Fruit fly (Drosophila melanogaster) whole organism, embryonic: ENCODE results near the gene CG8369.
A peak's percentile ranks its signal among the peaks of the same experiment; 100 is the strongest.

Experiments
- BtbVII ChIP-seq: fragments of 200-800 bp; sonication (Bioruptor generic); optimal IDR thresholded peaks from 3 replicates; lab custom pipeline; 2017; ENCODE audit warnings: missing biosample characterization, mild to moderate bottlenecking, missing genetic modification characterization
- CG10979 ChIP-seq: fragments of 200-800 bp; sonication (Bioruptor generic); optimal IDR thresholded peaks from 2 replicates; lab custom pipeline; 2018; ENCODE audit warnings: missing biosample characterization, mild to moderate bottlenecking, missing genetic modification characterization, moderate library complexity
- CG15011 ChIP-seq: fragments of 200-800 bp; sonication (Bioruptor generic); optimal IDR thresholded peaks from 3 replicates; lab custom pipeline; 2018; ENCODE audit warnings: missing biosample characterization, mild to moderate bottlenecking, missing genetic modification characterization
- CG1529 ChIP-seq: fragments of 200-800 bp; sonication (Bioruptor generic); optimal IDR thresholded peaks from 3 replicates; lab custom pipeline; 2018; ENCODE audit warnings: missing biosample characterization, missing genetic modification characterization
- CG15479 ChIP-seq: fragments of 200-800 bp; sonication (Bioruptor generic); optimal IDR thresholded peaks from 3 replicates; lab custom pipeline; 2019; ENCODE audit warnings: missing biosample characterization, mild to moderate bottlenecking, missing genetic modification characterization, moderate library complexity
- CG2116 ChIP-seq: fragments of 200-800 bp; sonication (Bioruptor generic); optimal IDR thresholded peaks from 3 replicates; lab custom pipeline; 2018; ENCODE audit warnings: missing biosample characterization, mild to moderate bottlenecking, missing genetic modification characterization
- CG32532 ChIP-seq: fragments of 200-800 bp; sonication (Bioruptor generic); IDR thresholded peaks from 2 replicates; pipeline ENCODE4 v1.3.6; 2022; ENCODE audit warnings: missing biosample characterization, missing genetic modification characterization
- CG3281 ChIP-seq: fragments of 200-800 bp; sonication (Bioruptor generic); optimal IDR thresholded peaks from 3 replicates; lab custom pipeline; 2017; ENCODE audit warnings: missing biosample characterization, mild to moderate bottlenecking, missing genetic modification characterization
- CG43689 ChIP-seq: fragments of 200-800 bp; sonication (Bioruptor generic); IDR thresholded peaks from 2 replicates; pipeline ENCODE4 v1.3.6; 2022; ENCODE audit warnings: missing biosample characterization, missing genetic modification characterization
- CG4424 ChIP-seq: fragments of 200-800 bp; sonication (Bioruptor generic); optimal IDR thresholded peaks from 3 replicates; lab custom pipeline; 2016; ENCODE audit warnings: missing biosample characterization, missing genetic modification characterization
- CG4854 ChIP-seq: fragments of 200-800 bp; sonication (Bioruptor generic); optimal IDR thresholded peaks from 2 replicates; lab custom pipeline; 2016; ENCODE audit warnings: missing biosample characterization, missing genetic modification characterization, inconsistent platforms
- CG5180 ChIP-seq: fragments of 200-800 bp; sonication (Bioruptor generic); optimal IDR thresholded peaks from 3 replicates; lab custom pipeline; 2017; ENCODE audit warnings: missing biosample characterization, missing genetic modification characterization, mild to moderate bottlenecking, moderate library complexity, missing genetic modification reagents
- CG6654 ChIP-seq: fragments of 200-800 bp; sonication (Bioruptor generic); optimal IDR thresholded peaks from 2 replicates; lab custom pipeline; 2017; ENCODE audit warnings: missing biosample characterization, mild to moderate bottlenecking, missing genetic modification characterization
- CG6689 ChIP-seq: fragments of 200-800 bp; sonication (Bioruptor generic); IDR thresholded peaks from 2 replicates; pipeline ENCODE4 v1.3.6; 2022; ENCODE audit warnings: missing biosample characterization, missing genetic modification characterization
- CG6854 ChIP-seq: fragments of 200-800 bp; sonication (Bioruptor generic); optimal IDR thresholded peaks from 3 replicates; lab custom pipeline; 2017; ENCODE audit warnings: missing biosample characterization, mild to moderate bottlenecking, missing genetic modification characterization
- CG7271 ChIP-seq: fragments of 200-800 bp; sonication (Bioruptor generic); optimal IDR thresholded peaks from 2 replicates; lab custom pipeline; 2018; ENCODE audit warnings: missing biosample characterization, mild to moderate bottlenecking, missing genetic modification characterization, moderate library complexity
- CG7357 ChIP-seq: fragments of 200-800 bp; sonication (Bioruptor generic); IDR thresholded peaks from 3 replicates; pipeline ENCODE4 v1.3.6; 2022; ENCODE audit warnings: missing biosample characterization, missing genetic modification characterization
- CG7372 ChIP-seq: fragments of 200-800 bp; sonication (Bioruptor generic); IDR thresholded peaks from 2 replicates; pipeline ENCODE4 v1.3.6; 2022; ENCODE audit warnings: missing biosample characterization, missing genetic modification characterization
- CkIIα-i1 ChIP-seq: fragments of 200-800 bp; sonication (Bioruptor generic); IDR thresholded peaks from 2 replicates; pipeline ENCODE4 v1.3.6; 2022; ENCODE audit warnings: missing biosample characterization, missing genetic modification characterization
- D19B ChIP-seq: fragments of 200-800 bp; sonication (Bioruptor generic); optimal IDR thresholded peaks from 2 replicates; lab custom pipeline; 2017; ENCODE audit warnings: missing biosample characterization, mild to moderate bottlenecking, missing genetic modification characterization
- Dip2 ChIP-seq: fragments of 200-800 bp; sonication (Bioruptor generic); IDR thresholded peaks from 2 replicates; pipeline ENCODE4 v1.3.6; 2022; ENCODE audit warnings: missing biosample characterization, missing genetic modification characterization
- ERR ChIP-seq: fragments of 200-800 bp; sonication (Bioruptor generic); optimal IDR thresholded peaks from 2 replicates; lab custom pipeline; 2016; ENCODE audit warnings: missing biosample characterization, missing genetic modification characterization
- Elba2 ChIP-seq: fragments of 200-800 bp; sonication (Bioruptor generic); optimal IDR thresholded peaks from 3 replicates; lab custom pipeline; 2016; ENCODE audit warnings: missing biosample characterization, missing genetic modification characterization
- HLHmδ ChIP-seq: fragments of 200-800 bp; sonication (Bioruptor generic); optimal IDR thresholded peaks from 2 replicates; lab custom pipeline; 2018; ENCODE audit warnings: missing biosample characterization, mild to moderate bottlenecking, missing genetic modification characterization, moderate library complexity
- Lhr ChIP-seq: fragments of 200-800 bp; sonication (Bioruptor generic); optimal IDR thresholded peaks from 3 replicates; lab custom pipeline; 2017; ENCODE audit warnings: mild to moderate bottlenecking, missing biosample characterization, missing genetic modification reagents, missing genetic modification characterization
- MTF-1 ChIP-seq: fragments of 200-800 bp; sonication (Bioruptor generic); optimal IDR thresholded peaks from 2 replicates; lab custom pipeline; 2018; ENCODE audit warnings: missing biosample characterization, mild to moderate bottlenecking, missing genetic modification characterization, borderline replicate concordance
- Meics ChIP-seq: fragments of 200-800 bp; sonication (Bioruptor generic); optimal IDR thresholded peaks from 2 replicates; lab custom pipeline; 2017; ENCODE audit warnings: missing biosample characterization, mild to moderate bottlenecking, missing genetic modification characterization
- Myb ChIP-seq: fragments of 200-800 bp; sonication (Bioruptor generic); optimal IDR thresholded peaks from 2 replicates; lab custom pipeline; 2016; ENCODE audit warnings: missing biosample characterization, missing genetic modification characterization
- NFAT ChIP-seq: fragments of 200-800 bp; sonication (Bioruptor generic); IDR thresholded peaks from 2 replicates; pipeline ENCODE4 v1.3.6; 2022; ENCODE audit warnings: missing biosample characterization, missing genetic modification characterization
- Rfx ChIP-seq: fragments of 200-800 bp; sonication (Bioruptor generic); IDR thresholded peaks from 2 replicates; pipeline ENCODE4 v1.3.6; 2022; ENCODE audit warnings: missing biosample characterization, missing genetic modification characterization
- Scr ChIP-seq: fragments of 200-800 bp; sonication (Bioruptor generic); IDR thresholded peaks from 2 replicates; pipeline ENCODE4 v1.3.6; 2022; ENCODE audit warnings: missing biosample characterization, missing genetic modification characterization; ENCODE audit not compliant: partially characterized antibody
- Side ChIP-seq: fragments of 200-800 bp; sonication (Bioruptor generic); optimal IDR thresholded peaks from 2 replicates; lab custom pipeline; 2016; ENCODE audit warnings: missing biosample characterization, missing genetic modification characterization
- Xrp1 ChIP-seq: fragments of 200-800 bp; sonication (Bioruptor generic); IDR thresholded peaks from 2 replicates; pipeline ENCODE4 v1.3.6; 2022; ENCODE audit warnings: missing biosample characterization, missing genetic modification characterization
- ab ChIP-seq: fragments of 200-800 bp; sonication (Bioruptor generic); optimal IDR thresholded peaks from 2 replicates; lab custom pipeline; 2016; ENCODE audit warnings: missing biosample characterization, missing genetic modification characterization
- ase ChIP-seq: fragments of 200-800 bp; sonication (Bioruptor generic); IDR thresholded peaks from 3 replicates; pipeline ENCODE4 v1.3.6; 2022; ENCODE audit warnings: missing biosample characterization, missing genetic modification characterization
- ato ChIP-seq: fragments of 200-800 bp; sonication (Bioruptor generic); IDR thresholded peaks from 2 replicates; pipeline ENCODE4 v1.3.6; 2022; ENCODE audit warnings: missing biosample characterization, missing genetic modification characterization; ENCODE audit not compliant: partially characterized antibody
- dan ChIP-seq: fragments of 200-800 bp; sonication (Bioruptor generic); IDR thresholded peaks from 2 replicates; pipeline ENCODE4 v1.3.6; 2022; ENCODE audit warnings: missing biosample characterization, missing genetic modification characterization
- ems ChIP-seq: fragments of 200-800 bp; sonication (Bioruptor generic); optimal IDR thresholded peaks from 3 replicates; lab custom pipeline; 2016; ENCODE audit warnings: missing biosample characterization, missing genetic modification characterization
- gcm ChIP-seq: fragments of 200-800 bp; sonication (Bioruptor generic); optimal IDR thresholded peaks from 2 replicates; lab custom pipeline; 2019; ENCODE audit warnings: missing biosample characterization, mild to moderate bottlenecking, missing genetic modification characterization, moderate library complexity
- grau ChIP-seq: fragments of 200-800 bp; optimal IDR thresholded peaks from 3 replicates; lab custom pipeline; 2019; ENCODE audit warnings: missing biosample characterization, mild to moderate bottlenecking, missing genetic modification characterization, moderate library complexity
- h ChIP-seq: fragments of >200 bp; optimal IDR thresholded peaks from 2 replicates; lab custom pipeline; 2017
- lab ChIP-seq: fragments of 200-800 bp; sonication (Bioruptor generic); optimal IDR thresholded peaks from 3 replicates; lab custom pipeline; 2017; ENCODE audit warnings: missing biosample characterization, missing genetic modification characterization, mild to moderate bottlenecking, moderate library complexity, missing genetic modification reagents
- nmo ChIP-seq: fragments of 200-800 bp; sonication (Bioruptor generic); optimal IDR thresholded peaks from 2 replicates; lab custom pipeline; 2018; ENCODE audit warnings: missing biosample characterization, mild to moderate bottlenecking, missing genetic modification characterization, moderate library complexity
- org-1 ChIP-seq: fragments of 200-800 bp; sonication (Bioruptor generic); optimal IDR thresholded peaks from 2 replicates; lab custom pipeline; 2017; ENCODE audit warnings: missing biosample characterization, missing genetic modification characterization
- otp ChIP-seq: fragments of 200-800 bp; sonication (Bioruptor generic); IDR thresholded peaks from 3 replicates; pipeline ENCODE4, ENCODE4 v1.3.6; 2022; ENCODE audit warnings: missing biosample characterization, missing genetic modification characterization
- pum ChIP-seq: fragments of 200-800 bp; sonication (Bioruptor generic); optimal IDR thresholded peaks from 2 replicates; lab custom pipeline; 2016; ENCODE audit warnings: missing biosample characterization, missing genetic modification characterization
- pzg ChIP-seq: fragments of 200-800 bp; sonication (Bioruptor generic); optimal IDR thresholded peaks from 3 replicates; lab custom pipeline; 2018; ENCODE audit warnings: missing biosample characterization, mild to moderate bottlenecking, missing genetic modification characterization, moderate library complexity
- slou ChIP-seq: fragments of 200-800 bp; sonication (Bioruptor generic); optimal IDR thresholded peaks from 3 replicates; lab custom pipeline; 2016; ENCODE audit warnings: missing biosample characterization, missing genetic modification characterization
- sug ChIP-seq: fragments of 200-800 bp; optimal IDR thresholded peaks from 2 replicates; lab custom pipeline; 2019; ENCODE audit warnings: missing biosample characterization, mild to moderate bottlenecking, missing genetic modification characterization, moderate library complexity
- unpg ChIP-seq: fragments of 200-800 bp; sonication (Bioruptor generic); optimal IDR thresholded peaks from 3 replicates; lab custom pipeline; 2018; ENCODE audit warnings: missing biosample characterization, mild to moderate bottlenecking, missing genetic modification characterization, moderate library complexity
- usp ChIP-seq: fragments of >200 bp; optimal IDR thresholded peaks from 2 replicates; lab custom pipeline; 2017; ENCODE audit warnings: missing biosample characterization, missing genetic modification characterization

CG8369 gene

DNA sequence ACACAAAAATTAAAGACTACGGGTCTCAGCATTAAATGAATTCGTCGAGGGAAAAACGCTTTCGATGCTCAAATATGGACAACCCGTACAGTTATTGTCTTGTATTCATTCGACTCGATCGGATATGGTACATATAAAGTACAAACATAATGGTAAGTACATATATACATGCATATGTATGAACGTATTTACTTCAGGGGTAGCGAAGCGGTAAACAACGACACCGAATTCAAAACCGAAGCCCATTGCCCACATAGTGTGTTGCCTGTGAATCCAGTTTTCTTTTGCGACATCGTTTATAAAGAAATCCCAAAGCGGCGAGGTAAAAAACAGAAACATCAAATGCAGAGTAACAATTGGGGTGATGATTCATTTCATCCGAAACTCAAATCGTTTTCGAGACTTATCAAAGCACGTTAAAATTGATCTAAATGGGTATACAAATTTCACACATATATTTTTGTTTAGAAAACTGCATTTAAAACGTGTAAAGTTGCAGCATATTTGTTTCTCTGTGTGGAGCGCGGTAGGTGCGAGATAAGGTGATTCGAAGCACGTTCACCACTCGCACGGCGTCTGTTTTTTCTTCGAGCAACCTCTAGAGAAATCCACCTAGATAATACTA lies 9.4 kb upstream of the CG8369 start (continued):
- TF ChIP-seq Rfx (GFP tag; lab: Robert Waterston, UW) (peak; percentile 71; the same call in 1 of the 2 replicates), ato (no peak), lab (GFP tag; lab: Kevin White, UChicago) (no peak), otp (GFP tag; lab: Robert Waterston, UW) (0 out of 3 replicates have a peak, but pooled peaks have one; percentile 24), BtbVII (GFP tag; lab: Kevin White, UChicago) (no peak), Dip2 (no peak), NFAT (GFP tag; lab: Robert Waterston, UW) (peak; percentile 60), nmo (GFP tag; lab: Kevin White, UChicago) (peak; percentile 53), Elba2 (GFP tag; lab: Kevin White, UChicago) (no peak), CG10979 (tag; lab: Kevin White, UChicago) (peak; percentile 63), CG32532 (GFP tag; lab: Robert Waterston, UW) (peak; percentile 67), pum (GFP tag; lab: Kevin White, UChicago) (peak; percentile 12), CG15479 (no peak), usp (no peak), CG6854 (GFP tag; lab: Kevin White, UChicago) (no peak), HLHmδ (no peak), CG6689 (GFP tag; lab: Robert Waterston, UW) (peak; percentile 73), grau (tag; lab: Kevin White, UChicago) (peak; percentile 37), Side (GFP tag; lab: Kevin White, UChicago) (no peak), CG43689 (GFP tag; lab: Robert Waterston, UW) (no peak), CG7372 (GFP tag; lab: Robert Waterston, UW) (no peak), gcm (GFP tag; lab: Kevin White, UChicago) (peak; percentile 52), pzg (GFP tag; lab: Kevin White, UChicago) (no peak), ems (GFP tag; lab: Kevin White, UChicago) (no peak), unpg (GFP tag; lab: Kevin White, UChicago) (peak; percentile 40), sug (tag; lab: Kevin White, UChicago) (no peak), CG7271 (tag; lab: Kevin White, UChicago) (no peak), CG4424 (GFP tag; lab: Kevin White, UChicago) (peak; percentile 28), CG6654 (GFP tag; lab: Kevin White, UChicago) (no peak), CG2116 (GFP tag; lab: Kevin White, UChicago) (no peak), h (lab: Kevin White, UChicago) (no peak), CG3281 (GFP tag; lab: Kevin White, UChicago) (no peak), slou (peak; percentile 45), ERR (GFP tag; lab: Kevin White, UChicago) (no peak), Scr (GFP tag; lab: Robert Waterston, UW) (no peak), Xrp1 (GFP tag; lab: Robert Waterston, UW) (peak; percentile 77), CG5180 (GFP tag; lab: Kevin White, UChicago) (no peak), Myb (GFP tag; lab: Kevin White, UChicago) (peak; percentile 18), Meics (GFP tag; lab: Kevin White, UChicago) (no peak), org-1 (GFP tag; lab: Kevin White, UChicago) (peak; percentile 59), MTF-1 (GFP tag; lab: Kevin White, UChicago) (no peak), CkIIα-i1 (GFP tag; lab: Robert Waterston, UW) (no peak), ab (no peak), D19B (no peak), CG7357 (GFP tag; lab: Robert Waterston, UW) (0 out of 3 replicates have a peak, but pooled peaks have one; percentile 40), ase (peak; percentile 56; the same call in 1 of the 3 replicates), CG1529 (GFP tag; lab: Kevin White, UChicago) (peak; percentile 22), Lhr (GFP tag; lab: Kevin White, UChicago) (no peak), dan (GFP tag; lab: Robert Waterston, UW) (no peak), CG15011 (GFP tag; lab: Kevin White, UChicago) (no peak), CG4854 (GFP tag; lab: Kevin White, UChicago) (no peak)
